Worm (Caenorhabditis elegans) whole organism, L1 larva: ENCODE data around the gene C14A4.6.

Source experiments
- C34B4.2 ChIP-seq: sonication (generic microtip); optimal IDR thresholded peaks from 2 replicates; lab custom pipeline; 2017; ENCODE audit warnings: mild to moderate bottlenecking, missing genetic modification characterization, missing compliant biosample characterization
- F16B12.6 ChIP-seq: fragments of 150-350 bp; optimal IDR thresholded peaks from 2 replicates; lab custom pipeline; 2014; ENCODE audit warnings: missing biosample characterization, missing genetic modification characterization
- Y116A8C.19 ChIP-seq: sonication (generic microtip); optimal IDR thresholded peaks from 2 replicates; lab custom pipeline; 2016; ENCODE audit warnings: missing compliant biosample characterization, missing genetic modification characterization, borderline replicate concordance
- alr-1 ChIP-seq: fragments of 200-800 bp; sonication (Bioruptor generic); optimal IDR thresholded peaks from 2 replicates; lab custom pipeline; 2018; ENCODE audit warnings: borderline replicate concordance, mild to moderate bottlenecking, missing genetic modification characterization, missing compliant biosample characterization
- ama-1 ChIP-seq: fragments of 150-350 bp; optimal IDR thresholded peaks from 2 replicates; lab custom pipeline; 2014
- blmp-1 ChIP-seq: fragments of 150-350 bp; optimal IDR thresholded peaks from 2 replicates; lab custom pipeline; 2014; ENCODE audit warnings: missing biosample characterization, missing genetic modification characterization
- ceh-63 ChIP-seq: fragments of 200-800 bp; sonication (Bioruptor generic); optimal IDR thresholded peaks from 2 replicates; lab custom pipeline; 2018; ENCODE audit warnings: mild to moderate bottlenecking, missing genetic modification characterization, missing compliant biosample characterization
- ceh-88 ChIP-seq: fragments of 200-800 bp; sonication (Bioruptor generic); IDR thresholded peaks from 2 replicates; pipeline ENCODE4 v1.3.6; 2022; ENCODE audit warnings: missing genetic modification characterization, missing compliant biosample characterization
- dpl-1 ChIP-seq, 3 experiments: fragments of 150-350 bp in 2 of 3; sonication (generic microtip) in 1 of 3; optimal IDR thresholded peaks; 2 replicates each; lab custom pipeline; 2014 to 2017; ENCODE audit warnings: missing biosample characterization in 3 of 3, missing genetic modification characterization in 3 of 3, missing genetic modification reagents in 3 of 3
- dsc-1 ChIP-seq: sonication (generic microtip); optimal IDR thresholded peaks from 2 replicates; lab custom pipeline; 2016; ENCODE audit warnings: mild to moderate bottlenecking, missing genetic modification characterization, missing compliant biosample characterization
- efl-3 ChIP-seq: fragments of 200-800 bp; sonication (Bioruptor generic); optimal IDR thresholded peaks from 2 replicates; lab custom pipeline; 2018; ENCODE audit warnings: mild to moderate bottlenecking, missing genetic modification characterization, missing compliant biosample characterization
- egl-13 ChIP-seq: sonication (generic microtip); optimal IDR thresholded peaks from 2 replicates; lab custom pipeline; 2016; ENCODE audit warnings: missing genotype, missing genetic modification reagents, missing genetic modification characterization, missing compliant biosample characterization
- elt-2 ChIP-seq: sonication (generic microtip); optimal IDR thresholded peaks from 2 replicates; lab custom pipeline; 2016; ENCODE audit warnings: missing genetic modification characterization, mild to moderate bottlenecking, inconsistent platforms, missing compliant biosample characterization, missing genetic modification reagents
- fkh-4 ChIP-seq: sonication (generic microtip); optimal IDR thresholded peaks from 2 replicates; lab custom pipeline; 2016; ENCODE audit warnings: missing compliant biosample characterization, missing genetic modification characterization, borderline replicate concordance
- grh-1 ChIP-seq: fragments of 200-800 bp; sonication (Bioruptor generic); IDR thresholded peaks from 2 replicates; pipeline ENCODE4 v1.3.6; 2022; ENCODE audit warnings: missing genetic modification reagents, missing genetic modification characterization, missing compliant biosample characterization
- hlh-4 ChIP-seq: sonication (generic microtip); optimal IDR thresholded peaks from 2 replicates; lab custom pipeline; 2016; ENCODE audit warnings: mild to moderate bottlenecking, missing genetic modification characterization, missing compliant biosample characterization
- hpl-2 ChIP-seq: fragments of 150-350 bp; optimal IDR thresholded peaks from 2 replicates; lab custom pipeline; 2014; ENCODE audit warnings: missing biosample characterization, missing genetic modification reagents, missing genetic modification characterization
- irx-1 ChIP-seq: sonication (generic microtip); optimal IDR thresholded peaks from 2 replicates; lab custom pipeline; 2016; ENCODE audit warnings: missing genetic modification characterization, missing compliant biosample characterization
- lin-14 ChIP-seq: fragments of 200-800 bp; sonication (Bioruptor generic); optimal IDR thresholded peaks from 2 replicates; lab custom pipeline; 2018; ENCODE audit warnings: mild to moderate bottlenecking, missing genetic modification characterization, moderate library complexity, missing compliant biosample characterization
- lir-3 ChIP-seq: sonication (generic microtip); optimal IDR thresholded peaks from 2 replicates; lab custom pipeline; 2016; ENCODE audit warnings: mild to moderate bottlenecking, missing genetic modification characterization, moderate library complexity, missing compliant biosample characterization; ENCODE audit not compliant: poor library complexity
- mdl-1 ChIP-seq, 2 experiments: fragments of 150-350 bp; optimal IDR thresholded peaks; 2 replicates each; lab custom pipeline; 2014 to 2017; ENCODE audit warnings: missing biosample characterization in 2 of 2, missing genetic modification characterization in 2 of 2, inconsistent platforms in 1 of 2
- nhr-20 ChIP-seq: sonication (generic microtip); optimal IDR thresholded peaks from 2 replicates; lab custom pipeline; 2016; ENCODE audit warnings: mild to moderate bottlenecking, missing genetic modification characterization, missing compliant biosample characterization
- nhr-237 ChIP-seq: fragments of 150-350 bp; optimal IDR thresholded peaks from 2 replicates; lab custom pipeline; 2014; ENCODE audit warnings: missing biosample characterization, missing genetic modification characterization
- nhr-76 ChIP-seq: sonication (generic microtip); optimal IDR thresholded peaks from 2 replicates; lab custom pipeline; 2017; ENCODE audit warnings: missing biosample characterization, missing genetic modification characterization
- pax-3 ChIP-seq: fragments of 200-800 bp; sonication (Bioruptor generic); optimal IDR thresholded peaks from 2 replicates; lab custom pipeline; 2018; ENCODE audit warnings: mild to moderate bottlenecking, missing genetic modification characterization, moderate library complexity, missing compliant biosample characterization
- rnt-1 ChIP-seq: sonication (generic microtip); optimal IDR thresholded peaks from 2 replicates; lab custom pipeline; 2016; ENCODE audit warnings: mild to moderate bottlenecking, missing genetic modification characterization, moderate library complexity, missing compliant biosample characterization
- sptf-1 ChIP-seq: fragments of 150-350 bp; optimal IDR thresholded peaks from 2 replicates; lab custom pipeline; 2014; ENCODE audit warnings: missing biosample characterization, missing genetic modification characterization
- swsn-7 ChIP-seq: sonication (generic microtip); optimal IDR thresholded peaks from 2 replicates; lab custom pipeline; 2016; ENCODE audit warnings: missing genetic modification characterization, missing compliant biosample characterization
- tbx-2 ChIP-seq: sonication (generic microtip); optimal IDR thresholded peaks from 2 replicates; lab custom pipeline; 2016; ENCODE audit warnings: missing genetic modification characterization, missing compliant biosample characterization
- unc-130 ChIP-seq: fragments of 150-350 bp; optimal IDR thresholded peaks from 2 replicates; lab custom pipeline; 2017; ENCODE audit warnings: missing biosample characterization, missing genetic modification characterization, inconsistent platforms
- unc-30 ChIP-seq: sonication (generic microtip); optimal IDR thresholded peaks from 2 replicates; lab custom pipeline; 2017; ENCODE audit warnings: missing biosample characterization, missing genetic modification characterization
- unc-62 ChIP-seq: fragments of 150-350 bp; optimal IDR thresholded peaks from 2 replicates; lab custom pipeline; 2014; ENCODE audit warnings: missing biosample characterization, missing genetic modification reagents, missing genetic modification characterization
- unc-86 ChIP-seq: sonication (generic microtip); optimal IDR thresholded peaks from 2 replicates; lab custom pipeline; 2016; ENCODE audit warnings: missing genetic modification characterization, missing compliant biosample characterization
- xbp-1 ChIP-seq: sonication (generic microtip); optimal IDR thresholded peaks from 2 replicates; lab custom pipeline; 2016; ENCODE audit warnings: missing genetic modification characterization, missing compliant biosample characterization
- zag-1 ChIP-seq: fragments of 150-350 bp; optimal IDR thresholded peaks from 2 replicates; lab custom pipeline; 2014; ENCODE audit warnings: missing biosample characterization, missing genetic modification characterization
- ztf-11 ChIP-seq, 2 experiments: sonication (generic microtip); optimal IDR thresholded peaks; 2 replicates each; lab custom pipeline; 2016 to 2017; ENCODE audit warnings: missing genetic modification characterization in 2 of 2, missing biosample characterization in 1 of 2, missing compliant biosample characterization in 1 of 2
- ztf-4 ChIP-seq: fragments of 150-350 bp; optimal IDR thresholded peaks from 2 replicates; lab custom pipeline; 2014; ENCODE audit warnings: missing biosample characterization, missing genetic modification characterization

C14A4.6 gene

DNA sequence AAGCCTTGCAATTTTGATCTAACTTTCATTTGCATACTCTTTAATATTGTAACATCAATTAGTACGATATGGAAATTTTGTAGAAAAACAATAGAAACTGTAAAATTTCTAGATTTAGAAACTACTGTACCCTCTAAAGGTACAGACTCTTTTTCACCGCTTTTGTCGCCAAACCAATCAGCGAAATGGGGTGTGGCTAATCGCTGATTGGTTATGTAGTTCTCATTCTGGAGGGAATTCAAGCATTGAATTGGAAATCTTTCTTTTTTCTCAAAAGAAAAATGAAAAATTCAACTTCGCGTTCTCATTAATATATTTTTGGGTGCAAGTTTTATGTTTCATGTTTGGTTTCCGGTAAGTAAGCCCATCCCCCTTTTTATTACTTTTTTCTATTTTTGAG is 9.0 kb upstream of the C14A4.6 start:
- TF ChIP-seq grh-1 (no peak), xbp-1 (tag; lab: Kevin White, UChicago) (no peak), dpl-1 (GFP tag; optimal IDR thresholded peaks at IDR 0.05; lab: Kevin White, UChicago) (no peak), fkh-4 (tag; lab: Kevin White, UChicago) (no peak), hpl-2 (no peak), nhr-237 (no peak), nhr-76 (tag; lab: Kevin White, UChicago) (no peak), lir-3 (tag; lab: Kevin White, UChicago) (no peak), egl-13 (tag; lab: Kevin White, UChicago) (no peak), unc-62 (GFP tag; lab: Kevin White, UChicago) (no peak)

DNA sequence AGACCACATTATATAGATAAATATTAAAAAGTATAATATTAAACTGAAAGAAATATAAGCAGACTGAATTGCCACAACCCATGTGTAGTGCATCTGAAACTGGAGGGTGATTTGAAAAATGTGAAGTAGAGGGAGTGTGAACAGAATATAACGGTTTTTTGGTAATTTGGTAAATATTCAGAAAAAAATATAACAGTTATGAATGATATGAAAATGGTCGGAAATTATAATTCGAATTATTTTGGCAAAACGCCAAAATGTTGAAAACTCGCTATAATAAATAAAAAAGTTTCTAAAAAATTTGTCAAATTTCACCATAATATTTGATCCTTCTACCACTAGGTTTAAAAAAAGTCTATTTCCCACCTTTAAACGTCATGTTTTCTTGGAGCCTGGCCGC is 7.6 kb upstream of the C14A4.6 start, which contains the start of gene srv-2:
srv-2 (minus strand) TSS at position 101 of the 400 bp plus-strand sequence.
- TF ChIP-seq unc-86, result no peak
- TF ChIP-seq rnt-1, result no peak
- TF ChIP-seq tbx-2 (tag; lab: Kevin White, UChicago), result no peak
- no peak for TF ChIP-seq unc-30 (tag; lab: Kevin White, UChicago)
- TF ChIP-seq dsc-1 (tag; lab: Kevin White, UChicago), result no peak
- no peak for TF ChIP-seq pax-3 (tag; lab: Kevin White, UChicago)
- no peak for TF ChIP-seq zag-1 (tag; lab: Kevin White, UChicago)
- TF ChIP-seq ztf-11 (tag; optimal IDR thresholded peaks at IDR 0.05; lab: Kevin White, UChicago), result no peak
- TF ChIP-seq F16B12.6, result no peak
- no peak for TF ChIP-seq ama-1 (lab: Kevin White, UChicago)
- TF ChIP-seq lin-14, result no peak
- no peak for TF ChIP-seq ztf-4 (tag; lab: Kevin White, UChicago)
- no peak for TF ChIP-seq Y116A8C.19
- no peak for TF ChIP-seq dpl-1 (GFP tag; optimal IDR thresholded peaks at IDR 0.05; lab: Kevin White, UChicago)
- no peak for TF ChIP-seq blmp-1
- no peak for TF ChIP-seq xbp-1 (tag; lab: Kevin White, UChicago)
- TF ChIP-seq, all 84 proteins: peak for 0

DNA sequence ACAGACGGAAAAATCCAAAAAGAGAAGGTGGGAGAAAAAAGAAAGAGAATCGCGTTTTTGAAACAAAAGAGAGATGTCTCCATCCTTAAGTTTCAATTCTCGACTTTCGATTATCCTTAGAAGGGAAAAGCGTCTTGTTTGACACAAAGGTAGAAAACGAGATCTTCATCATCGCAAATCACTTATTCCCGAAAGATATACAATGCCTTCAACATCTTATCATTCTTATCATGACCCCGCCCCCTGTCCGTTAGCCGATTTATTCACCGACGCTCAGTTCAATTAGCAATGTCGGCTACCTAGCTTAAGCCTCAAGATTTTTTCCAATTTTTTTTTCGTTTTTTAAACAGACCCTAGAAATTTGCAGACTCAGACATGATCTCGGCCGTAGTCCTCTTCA is 4.4 kb upstream of the C14A4.6 start, which contains the start of gene C14A4.9:
C14A4.9 (plus strand) TSS at position 368 of the 400 bp plus-strand sequence.
- TF ChIP-seq blmp-1, result peak; percentile 99
- TF ChIP-seq irx-1 (tag; lab: Kevin White, UChicago), result no peak

DNA sequence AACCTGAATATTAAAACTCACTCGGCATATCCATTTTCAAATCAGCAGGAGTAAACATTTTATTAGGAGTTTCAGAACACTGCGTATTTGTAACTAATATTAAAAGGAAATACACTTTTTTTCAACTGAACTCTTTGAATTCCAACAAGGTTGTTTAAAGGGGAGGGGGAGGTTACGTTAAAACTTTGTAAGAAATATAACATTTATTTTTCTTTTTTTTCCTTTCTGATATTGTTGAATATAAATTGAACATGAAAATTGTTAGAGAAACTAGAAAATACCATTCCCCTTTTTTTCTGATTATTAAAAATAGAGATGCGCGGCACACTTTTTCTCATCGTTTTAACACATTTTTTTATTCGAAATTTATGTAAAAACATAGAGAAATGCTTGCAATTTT is 3.5 kb upstream of the C14A4.6 start, which contains the start of gene C14A4.8:
C14A4.8 (minus strand) TSS at position 101 of the 400 bp plus-strand sequence.
- TF ChIP-seq ceh-63 (GFP tag; lab: Kevin White, UChicago) (no peak), elt-2 (tag; lab: Kevin White, UChicago) (no peak), efl-3 (no peak), unc-130 (tag; lab: Kevin White, UChicago) (no peak), alr-1 (tag; lab: Kevin White, UChicago) (no peak), ceh-88 (GFP tag; lab: Robert Waterston, UW) (no peak), rnt-1 (no peak), nhr-20 (tag; lab: Kevin White, UChicago) (no peak), lir-3 (tag; lab: Kevin White, UChicago) (no peak), C34B4.2 (tag; lab: Kevin White, UChicago) (no peak), mdl-1 (tag; optimal IDR thresholded peaks at IDR 0.05; lab: Kevin White, UChicago) (no peak), swsn-7 (tag; lab: Kevin White, UChicago) (no peak), egl-13 (tag; lab: Kevin White, UChicago) (no peak), unc-86 (no peak), hlh-4 (tag; lab: Kevin White, UChicago) (no peak), sptf-1 (no peak), nhr-237 (no peak)
